Worm (Caenorhabditis elegans) whole organism, L1 larva: Measurements from ENCODE around the gene dpy-1.
A peak's percentile ranks its signal among the peaks of the same experiment; 100 is the strongest.
"Not testable (repeated sequence)": the region's sequence is repeated elsewhere in the genome, so short reads cannot be mapped to it uniquely, and the experiment has no call there.

Experiments used
- C16A3.4 ChIP-seq: fragments of 150-350 bp; optimal IDR thresholded peaks from 2 replicates; lab custom pipeline; 2014; ENCODE audit warnings: missing biosample characterization, missing genetic modification characterization
- C34B4.2 ChIP-seq: sonication (generic microtip); optimal IDR thresholded peaks from 2 replicates; lab custom pipeline; 2017; ENCODE audit warnings: mild to moderate bottlenecking, missing genetic modification characterization, missing compliant biosample characterization
- F16B12.6 ChIP-seq: fragments of 150-350 bp; optimal IDR thresholded peaks from 2 replicates; lab custom pipeline; 2014; ENCODE audit warnings: missing biosample characterization, missing genetic modification characterization
- aha-1 ChIP-seq: fragments of 150-350 bp; optimal IDR thresholded peaks from 2 replicates; lab custom pipeline; 2014; ENCODE audit warnings: missing biosample characterization, missing genetic modification characterization
- alr-1 ChIP-seq: fragments of 200-800 bp; sonication (Bioruptor generic); optimal IDR thresholded peaks from 2 replicates; lab custom pipeline; 2018; ENCODE audit warnings: borderline replicate concordance, mild to moderate bottlenecking, missing genetic modification characterization, missing compliant biosample characterization
- ceh-8 ChIP-seq: fragments of 200-800 bp; sonication (Bioruptor generic); optimal IDR thresholded peaks from 2 replicates; lab custom pipeline; 2018; ENCODE audit warnings: mild to moderate bottlenecking, missing genetic modification characterization, moderate library complexity, missing compliant biosample characterization
- ceh-82 ChIP-seq, 3 experiments: fragments of 150-350 bp in 1 of 3; sonication (generic microtip) in 2 of 3; optimal IDR thresholded peaks; 2 replicates each; lab custom pipeline; 2014 to 2017; ENCODE audit warnings: missing biosample characterization in 3 of 3, missing genetic modification characterization in 3 of 3
- egl-27 ChIP-seq, 2 experiments: fragments of 150-350 bp in 1 of 2; sonication (generic microtip); optimal IDR thresholded peaks; 3 replicates each; lab custom pipeline; 2017 to 2018; ENCODE audit warnings: missing biosample characterization in 2 of 2, missing genetic modification characterization in 2 of 2, missing genetic modification reagents in 2 of 2
- elt-2 ChIP-seq: sonication (generic microtip); optimal IDR thresholded peaks from 2 replicates; lab custom pipeline; 2016; ENCODE audit warnings: missing genetic modification characterization, mild to moderate bottlenecking, inconsistent platforms, missing compliant biosample characterization, missing genetic modification reagents
- elt-3 ChIP-seq, 6 experiments: fragments of 150-350 bp in 1 of 6; sonication (generic microtip); optimal IDR thresholded peaks; 2 replicates each; lab custom pipeline; 2017 to 2018; ENCODE audit warnings: missing biosample characterization in 6 of 6, missing genetic modification characterization in 6 of 6, inconsistent platforms in 1 of 6
- ets-5 ChIP-seq: fragments of 200-800 bp; sonication (Bioruptor generic); IDR thresholded peaks from 2 replicates; pipeline ENCODE4 v1.3.6; 2022; ENCODE audit warnings: missing genetic modification characterization, missing compliant biosample characterization
- hlh-17 ChIP-seq: fragments of 200-800 bp; sonication (Bioruptor generic); optimal IDR thresholded peaks from 2 replicates; lab custom pipeline; 2018; ENCODE audit warnings: missing genetic modification characterization, mild to moderate bottlenecking, missing compliant biosample characterization, moderate library complexity, borderline replicate concordance
- hpl-2 ChIP-seq: fragments of 150-350 bp; optimal IDR thresholded peaks from 2 replicates; lab custom pipeline; 2014; ENCODE audit warnings: missing biosample characterization, missing genetic modification reagents, missing genetic modification characterization
- isw-1 ChIP-seq: fragments of 200-800 bp; sonication (Bioruptor generic); IDR thresholded peaks from 2 replicates; pipeline ENCODE4 v1.3.6; 2022; ENCODE audit warnings: missing genetic modification characterization, missing compliant biosample characterization
- lin-13 ChIP-seq: fragments of 150-350 bp; optimal IDR thresholded peaks from 2 replicates; lab custom pipeline; 2014; ENCODE audit warnings: missing biosample characterization, missing genetic modification reagents, missing genetic modification characterization
- lin-39 ChIP-seq: fragments of 150-350 bp; optimal IDR thresholded peaks from 2 replicates; lab custom pipeline; 2014; ENCODE audit warnings: missing biosample characterization, missing genetic modification reagents, missing genetic modification characterization
- mab-9 ChIP-seq: fragments of 200-800 bp; sonication (Bioruptor generic); IDR thresholded peaks from 2 replicates; pipeline ENCODE4 v1.3.6; 2022; ENCODE audit warnings: missing genetic modification reagents, missing genetic modification characterization, missing compliant biosample characterization
- mef-2 ChIP-seq: fragments of 150-350 bp; optimal IDR thresholded peaks from 2 replicates; lab custom pipeline; 2014; ENCODE audit warnings: missing biosample characterization, missing genetic modification characterization
- nhr-11 ChIP-seq: fragments of 150-350 bp; optimal IDR thresholded peaks from 2 replicates; lab custom pipeline; 2014; ENCODE audit warnings: missing biosample characterization, missing genetic modification characterization
- nhr-28 ChIP-seq: fragments of 150-350 bp; optimal IDR thresholded peaks from 2 replicates; lab custom pipeline; 2014; ENCODE audit warnings: missing biosample characterization, missing genetic modification characterization
- nhr-47 ChIP-seq: sonication (generic microtip); optimal IDR thresholded peaks from 2 replicates; lab custom pipeline; 2016; ENCODE audit warnings: mild to moderate bottlenecking, missing genetic modification characterization, moderate library complexity, missing compliant biosample characterization
- nhr-77 ChIP-seq: fragments of 150-350 bp; optimal IDR thresholded peaks from 2 replicates; lab custom pipeline; 2014; ENCODE audit warnings: missing biosample characterization, missing genetic modification characterization
- nhr-85 ChIP-seq: sonication (generic microtip); peaks from one replicate; lab custom pipeline; 2016; ENCODE audit warnings: missing genetic modification characterization, inconsistent platforms, missing compliant biosample characterization
- nhr-90 ChIP-seq: sonication (generic microtip); optimal IDR thresholded peaks from 2 replicates; lab custom pipeline; 2016; ENCODE audit warnings: mild to moderate bottlenecking, missing genetic modification characterization, missing compliant biosample characterization; ENCODE audit not compliant: poor library complexity
- pag-3 ChIP-seq: sonication (generic microtip); optimal IDR thresholded peaks from 2 replicates; lab custom pipeline; 2017; ENCODE audit warnings: missing genetic modification characterization, mild to moderate bottlenecking, missing compliant biosample characterization, antibody characterized with exemption, borderline replicate concordance; ENCODE audit not compliant: insufficient read depth
- pqm-1 ChIP-seq: sonication (generic microtip); optimal IDR thresholded peaks from 3 replicates; lab custom pipeline; 2017; ENCODE audit warnings: missing biosample characterization, missing genetic modification characterization
- skn-1 ChIP-seq: fragments of 150-350 bp; optimal IDR thresholded peaks from 2 replicates; lab custom pipeline; 2014; ENCODE audit warnings: missing biosample characterization, missing genetic modification characterization
- sptf-1 ChIP-seq: fragments of 150-350 bp; optimal IDR thresholded peaks from 2 replicates; lab custom pipeline; 2014; ENCODE audit warnings: missing biosample characterization, missing genetic modification characterization
- tlp-1 ChIP-seq: fragments of 150-350 bp; optimal IDR thresholded peaks from 2 replicates; lab custom pipeline; 2014; ENCODE audit warnings: missing biosample characterization, missing genetic modification characterization
- unc-98 ChIP-seq: fragments of 200-800 bp; sonication (Bioruptor generic); IDR thresholded peaks from 2 replicates; pipeline ENCODE4 v1.3.6; 2022; ENCODE audit warnings: missing genetic modification characterization, missing compliant biosample characterization
- vab-15 ChIP-seq: sonication (generic microtip); optimal IDR thresholded peaks from 2 replicates; lab custom pipeline; 2017; ENCODE audit warnings: missing genotype, mild to moderate bottlenecking, missing genetic modification characterization, missing compliant biosample characterization
- zag-1 ChIP-seq: fragments of 150-350 bp; optimal IDR thresholded peaks from 2 replicates; lab custom pipeline; 2014; ENCODE audit warnings: missing biosample characterization, missing genetic modification characterization
- ztf-4 ChIP-seq: fragments of 150-350 bp; optimal IDR thresholded peaks from 2 replicates; lab custom pipeline; 2014; ENCODE audit warnings: missing biosample characterization, missing genetic modification characterization

dpy-1 gene

DNA sequence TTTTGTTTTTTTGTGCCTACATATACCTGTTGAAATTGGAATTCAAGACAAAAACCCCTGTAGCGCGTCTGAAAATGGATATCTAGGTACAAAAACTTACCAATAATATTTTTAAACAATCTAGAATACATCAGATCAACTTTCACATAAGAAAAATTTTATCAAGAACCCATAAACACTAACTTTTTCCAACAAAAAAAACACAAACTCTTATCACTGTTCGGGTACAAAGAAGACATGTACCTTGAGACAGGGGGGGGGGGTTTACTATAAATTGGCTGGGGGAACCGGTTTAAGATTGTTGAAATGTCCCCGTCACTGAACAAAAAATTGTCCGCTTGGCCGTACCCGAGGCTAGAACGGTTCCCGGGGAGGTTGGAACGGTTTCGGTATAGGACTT lies 34.7 kb upstream of the dpy-1 start, which contains the start of gene cpt-3:
Gene cpt-3, plus strand, starts transcription at position 301 of the 400 bp plus-strand sequence.
- TF ChIP-seq ceh-8 (GFP tag; lab: Kevin White, UChicago); nhr-47 (tag; lab: Kevin White, UChicago); ztf-4 (tag; lab: Kevin White, UChicago): not testable (repeated sequence)

DNA sequence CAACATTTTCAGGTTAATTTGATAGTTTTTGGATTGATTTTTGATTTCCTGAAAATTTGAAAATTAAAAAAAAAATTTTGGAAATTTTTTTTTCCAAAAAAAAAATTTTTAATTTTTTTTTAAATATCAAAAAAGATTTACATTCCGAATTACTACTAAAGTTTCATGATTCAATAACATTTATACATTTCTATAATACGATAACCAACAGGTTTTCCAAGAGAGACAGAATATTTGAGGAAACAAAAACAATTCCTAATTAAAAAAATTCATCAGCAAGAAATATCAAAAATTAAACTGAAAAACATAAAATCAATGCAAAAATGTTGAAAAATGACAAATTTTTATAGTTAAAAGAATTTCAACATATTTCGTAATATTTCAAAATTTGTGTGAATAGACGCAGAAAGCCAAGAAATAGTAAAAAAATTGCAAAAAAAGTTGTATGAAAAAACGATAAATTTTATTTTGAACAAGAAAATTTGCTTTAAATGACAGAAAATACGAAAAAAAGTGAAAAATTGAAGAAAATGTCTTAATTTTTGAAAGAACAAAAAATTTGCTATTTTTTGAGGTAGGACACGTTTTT lies 28.8 kb upstream of the dpy-1 start, which contains the start of gene Y39A3A.4:
Gene Y39A3A.4, minus strand, starts transcription at position 51 of the 589 bp plus-strand sequence.
- TF ChIP-seq elt-3 (tag; optimal IDR thresholded peaks at IDR 0.05; lab: Kevin White, UChicago) (no peak), skn-1 (tag; lab: Kevin White, UChicago) (peak; percentile 44), hlh-17 (GFP tag; lab: Kevin White, UChicago) (no peak)

DNA sequence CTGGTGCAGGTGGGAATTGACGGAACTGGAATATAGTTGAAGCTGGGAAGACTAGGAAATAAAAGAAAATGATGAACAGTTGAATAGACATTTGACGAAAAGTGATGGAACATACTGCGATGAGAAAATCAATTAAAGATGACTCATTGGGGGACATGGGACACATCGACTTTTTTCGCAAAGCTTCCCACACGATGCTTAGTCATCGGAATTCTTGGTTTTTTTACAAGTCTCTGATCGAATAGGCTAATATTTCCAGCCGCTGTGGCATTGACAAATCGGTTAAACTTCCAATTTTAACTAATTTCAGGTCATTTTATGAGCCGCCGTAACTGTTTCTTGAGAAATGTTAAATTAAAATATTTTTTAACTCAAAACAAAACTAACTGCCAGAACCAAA lies 20.4 kb upstream of the dpy-1 start, which contains the start of gene Y39A3A.3:
Gene Y39A3A.3, minus strand, starts transcription at position 101 of the 400 bp plus-strand sequence.
- TF ChIP-seq nhr-85 (tag; lab: Kevin White, UChicago) (peak; percentile 48), C34B4.2 (tag; lab: Kevin White, UChicago) (no peak), mef-2 (tag; lab: Kevin White, UChicago) (no peak)
- TF ChIP-seq, all 84 proteins: peak for 1

DNA sequence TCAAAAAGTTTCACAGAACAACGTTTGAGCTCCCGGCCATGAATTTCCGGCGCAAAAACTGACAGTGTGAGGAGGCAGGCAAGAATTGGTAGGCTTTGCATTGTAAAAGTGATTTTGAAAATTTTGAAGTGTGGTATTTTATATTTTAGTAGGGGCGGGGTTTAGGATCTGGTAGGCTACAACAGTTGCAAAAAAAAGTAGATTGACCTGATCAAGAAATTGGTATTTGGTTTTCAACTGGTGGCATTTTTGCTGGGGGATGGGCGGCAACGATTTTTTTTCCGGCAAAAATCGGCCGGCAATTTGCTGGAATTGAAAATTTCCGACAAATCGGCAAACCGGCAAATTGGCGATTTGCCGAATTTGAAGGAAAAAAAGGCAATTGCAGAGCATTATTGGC lies 13.1 kb upstream of the dpy-1 start, which contains the start of gene ins-16:
Gene ins-16, minus strand, starts transcription at position 101 of the 400 bp plus-strand sequence.
- no peak for TF ChIP-seq zag-1 (tag; lab: Kevin White, UChicago)
- TF ChIP-seq nhr-90 = no peak
- no peak for TF ChIP-seq ets-5 (GFP tag; lab: Robert Waterston, UW)
- TF ChIP-seq egl-27 (tag; optimal IDR thresholded peaks at IDR 0.05; lab: Kevin White, UChicago) = no peak
- no peak for TF ChIP-seq sptf-1 (tag; lab: Kevin White, UChicago)
- TF ChIP-seq mab-9 (GFP tag; lab: Robert Waterston, UW) = no peak
- TF ChIP-seq alr-1 = no peak
- no peak for TF ChIP-seq nhr-28
- no peak for TF ChIP-seq pqm-1 (tag; lab: Kevin White, UChicago)
- TF ChIP-seq, all 84 proteins: peak for 0

DNA sequence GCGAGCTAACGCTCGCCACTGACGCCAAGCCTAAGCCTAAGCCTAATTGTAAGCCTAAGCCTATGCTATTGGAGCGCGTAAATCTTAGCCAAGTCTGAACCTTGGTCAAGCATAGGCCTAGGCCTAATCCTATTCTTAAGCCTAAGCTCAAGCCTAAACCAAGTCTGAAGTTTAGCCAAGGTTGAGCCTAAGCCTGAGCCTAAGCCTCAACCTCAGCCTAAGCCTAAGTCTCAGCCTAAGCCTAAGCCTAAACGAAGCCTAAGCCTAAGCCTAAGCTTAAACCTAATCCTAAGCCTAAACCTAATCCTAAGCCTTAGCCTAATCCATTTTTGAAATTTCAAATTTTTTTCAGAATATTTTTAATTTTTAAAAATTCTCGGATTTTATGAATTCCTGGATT lies 12.3 kb upstream of the dpy-1 start:
- TF ChIP-seq pag-3 (tag; lab: Kevin White, UChicago) (no peak), lin-39 (tag; lab: Kevin White, UChicago) (no peak), C16A3.4 (no peak), lin-13 (no peak), alr-1 (no peak), sptf-1 (tag; lab: Kevin White, UChicago) (no peak), nhr-11 (no peak), aha-1 (tag; lab: Kevin White, UChicago) (no peak), elt-2 (tag; lab: Kevin White, UChicago) (no peak), C34B4.2 (tag; lab: Kevin White, UChicago) (no peak), F16B12.6 (no peak), tlp-1 (tag; lab: Kevin White, UChicago) (no peak), ceh-82 (tag; optimal IDR thresholded peaks at IDR 0.05; lab: Kevin White, UChicago) (no peak), vab-15 (tag; lab: Kevin White, UChicago) (no peak), nhr-77 (no peak), pqm-1 (tag; lab: Kevin White, UChicago) (no peak), isw-1 (GFP tag; lab: Robert Waterston, UW) (no peak), unc-98 (GFP tag; lab: Robert Waterston, UW) (no peak), hpl-2 (GFP tag; lab: Kevin White, UChicago) (no peak)
